Fruit fly (Drosophila melanogaster): ENCODE results near the gene indra.

The indra gene

DNA sequence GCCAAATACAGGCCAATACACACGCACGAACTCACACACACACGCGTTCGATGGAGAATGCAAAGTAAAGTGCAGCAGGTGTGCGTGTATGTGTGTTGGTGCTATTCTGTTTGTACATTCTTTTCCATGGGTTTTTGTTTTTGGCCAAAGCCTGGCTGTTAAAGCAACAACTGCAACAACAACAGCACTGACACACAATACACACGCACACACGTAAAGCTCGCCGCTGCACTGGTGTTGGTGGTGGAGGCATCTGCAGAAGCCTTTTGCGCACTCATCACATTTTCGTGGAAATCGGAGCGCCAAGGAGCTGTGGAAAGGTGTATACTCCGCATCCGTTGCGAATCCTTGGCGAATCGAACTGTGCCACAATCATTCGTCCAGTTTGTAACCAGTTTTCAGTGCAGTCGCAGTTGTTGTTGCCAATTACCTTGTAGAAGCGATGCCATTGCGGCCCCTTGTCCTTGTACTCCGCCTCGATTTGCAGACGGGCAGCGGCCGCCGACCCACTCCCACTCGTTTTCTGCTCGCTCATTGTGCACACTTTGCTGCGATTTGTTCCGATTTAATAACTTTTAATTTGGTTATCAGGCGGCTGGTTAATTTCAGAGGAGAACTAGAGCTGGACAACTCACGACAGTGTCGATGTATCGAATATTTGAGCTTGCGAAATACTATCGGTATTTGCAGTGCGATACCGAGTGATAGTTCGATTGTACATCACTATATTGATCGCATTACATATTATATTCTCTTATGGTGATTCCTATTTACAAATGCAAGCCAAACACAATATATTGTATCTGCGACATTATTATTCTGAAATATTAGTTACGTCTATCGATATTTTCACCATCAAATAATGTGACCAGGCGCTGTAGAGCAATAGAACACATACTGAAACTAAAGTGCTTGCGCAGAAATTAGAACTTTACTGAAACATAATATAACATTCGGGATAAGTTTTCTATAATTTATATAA, 8.0 kb upstream of the indra start (continued):
- TF ChIP-seq Hr3 (GFP tag; optimal IDR thresholded peaks at IDR 0.05) = peak; percentile 51
- peak; percentile 55 for TF ChIP-seq CG10267 (tag; optimal IDR thresholded peaks at IDR 0.05)
- no peak for TF ChIP-seq dm (GFP tag; optimal IDR thresholded peaks at IDR 0.05)
- TF ChIP-seq CG4617 (GFP tag; optimal IDR thresholded peaks at IDR 0.05; ENCODE audit: borderline replicate concordance) = peak; percentile 41
- peak; percentile 61 for TF ChIP-seq CG2120 (GFP tag; optimal IDR thresholded peaks at IDR 0.05)
- peak; percentile 81 for TF ChIP-seq CG3995 (GFP tag; optimal IDR thresholded peaks at IDR 0.05)
- peak; percentile 98 for TF ChIP-seq mld (GFP tag; IDR thresholded peaks at IDR 0.05; ENCODE audit: partially characterized antibody)
- TF ChIP-seq MTF-1 (GFP tag; optimal IDR thresholded peaks at IDR 0.05; ENCODE audit: borderline replicate concordance) = no peak
- TF ChIP-seq CG4820 (GFP tag; optimal IDR thresholded peaks at IDR 0.05) = peak; percentile 11
- no peak for TF ChIP-seq gcm2 (GFP tag; optimal IDR thresholded peaks at IDR 0.05)
- peak; percentile 54 for TF ChIP-seq trem (tag; optimal IDR thresholded peaks at IDR 0.05)
- TF ChIP-seq tio (GFP tag; optimal IDR thresholded peaks at IDR 0.05) = no peak
- peak; percentile 19; the same call in 1 of the 2 replicates for TF ChIP-seq al (GFP tag; IDR thresholded peaks at IDR 0.05)
- peak; percentile 98 for TF ChIP-seq CG14860 (GFP tag; IDR thresholded peaks at IDR 0.05; ENCODE audit: partially characterized antibody)
- no peak for TF ChIP-seq Fer2 (tag; optimal IDR thresholded peaks at IDR 0.05)
- TF ChIP-seq CG13624 (GFP tag; optimal IDR thresholded peaks at IDR 0.05) = peak; percentile 25
- no peak; the same call in 1 of the 2 replicates for TF ChIP-seq lmd (GFP tag; IDR thresholded peaks at IDR 0.05)
- no peak for TF ChIP-seq btn (GFP tag; optimal IDR thresholded peaks at IDR 0.05)
- peak; percentile 99 for TF ChIP-seq inv (GFP tag; IDR thresholded peaks at IDR 0.05; ENCODE audit: partially characterized antibody)
- peak; percentile 98 for TF ChIP-seq knrl (GFP tag; IDR thresholded peaks at IDR 0.05; ENCODE audit: partially characterized antibody)
- peak; percentile 30 for TF ChIP-seq sd (tag; optimal IDR thresholded peaks at IDR 0.05)
- TF ChIP-seq CG3065 (GFP tag; optimal IDR thresholded peaks at IDR 0.05) = no peak
- no peak for TF ChIP-seq Dip3 (GFP tag; optimal IDR thresholded peaks at IDR 0.05)
- peak in 1 of 2 experiments; percentile 94 for TF ChIP-seq insv (GFP tag; optimal IDR thresholded peaks at IDR 0.05)
- no peak for TF ChIP-seq CG11093 (GFP tag; IDR thresholded peaks at IDR 0.05)
- no peak for TF ChIP-seq CG7556 (GFP tag; optimal IDR thresholded peaks at IDR 0.05)
- peak; percentile 98 for TF ChIP-seq Doc3 (GFP tag; IDR thresholded peaks at IDR 0.05; ENCODE audit: partially characterized antibody)
- TF ChIP-seq Trl (optimal IDR thresholded peaks at IDR 0.05) = no peak
- TF ChIP-seq Trl (GFP tag; optimal IDR thresholded peaks at IDR 0.05) = peak; percentile 6
- TF ChIP-seq CG7963 (GFP tag; IDR thresholded peaks at IDR 0.05; ENCODE audit: partially characterized antibody) = peak; percentile 97
- no peak for TF ChIP-seq CG10431 (GFP tag; optimal IDR thresholded peaks at IDR 0.05)
- TF ChIP-seq CG16813 (GFP tag; IDR thresholded peaks at IDR 0.05; ENCODE audit: partially characterized antibody) = peak; percentile 98
- peak; percentile 54; the same call in 1 of the 2 replicates for TF ChIP-seq CG31441 (GFP tag; IDR thresholded peaks at IDR 0.05)
- no peak for TF ChIP-seq cwo (GFP tag; optimal IDR thresholded peaks at IDR 0.05)
- no peak for TF ChIP-seq CG18476 (GFP tag; optimal IDR thresholded peaks at IDR 0.05)
- no peak for TF ChIP-seq luna (GFP tag; optimal IDR thresholded peaks at IDR 0.05)
- no peak for TF ChIP-seq Ravus (GFP tag; IDR thresholded peaks at IDR 0.05)
- no peak for TF ChIP-seq CG7745 (tag; optimal IDR thresholded peaks at IDR 0.05)
- peak; percentile 6 for TF ChIP-seq Blimp-1 (GFP tag; optimal IDR thresholded peaks at IDR 0.05)
- TF ChIP-seq ase (GFP tag; IDR thresholded peaks at IDR 0.05) = no peak
- peak; percentile 1 for TF ChIP-seq CG10209 (GFP tag; optimal IDR thresholded peaks at IDR 0.05)
- peak; percentile 43 for TF ChIP-seq sug (tag; optimal IDR thresholded peaks at IDR 0.05)
- peak; percentile 57 for TF ChIP-seq CG3847 (GFP tag; IDR thresholded peaks at IDR 0.05)
- peak; percentile 44 for TF ChIP-seq lab (GFP tag; optimal IDR thresholded peaks at IDR 0.05)
- peak; percentile 99 for TF ChIP-seq amos (GFP tag; IDR thresholded peaks at IDR 0.05; ENCODE audit: partially characterized antibody)
- peak; percentile 59 for TF ChIP-seq CG4424 (GFP tag; optimal IDR thresholded peaks at IDR 0.05)
- no peak for TF ChIP-seq Oaz (GFP tag; IDR thresholded peaks at IDR 0.05)

Measured in whole organism, embryonic.